Fruit fly (Drosophila melanogaster) whole organism, embryonic: Measurements from ENCODE around the gene RAF2.

ENCODE experiments used
- BEAF-32 ChIP-seq: fragments of 200-800 bp; sonication (Bioruptor generic); optimal IDR thresholded peaks from 3 replicates; lab custom pipeline; 2017; ENCODE audit warnings: missing biosample characterization, missing genetic modification characterization, mild to moderate bottlenecking, moderate library complexity, missing genetic modification reagents
- CG10321 ChIP-seq: fragments of 200-800 bp; sonication (Bioruptor generic); IDR thresholded peaks from 2 replicates; pipeline ENCODE4 v1.3.6; 2022; ENCODE audit warnings: missing biosample characterization, missing genetic modification characterization
- CG10654 ChIP-seq: fragments of 200-800 bp; sonication (Bioruptor generic); optimal IDR thresholded peaks from 2 replicates; lab custom pipeline; 2016; ENCODE audit warnings: missing biosample characterization, missing genetic modification characterization
- CG12391 ChIP-seq: fragments of 200-800 bp; sonication (Bioruptor generic); optimal IDR thresholded peaks from 3 replicates; lab custom pipeline; 2018; ENCODE audit warnings: missing biosample characterization, mild to moderate bottlenecking, missing genetic modification characterization, moderate library complexity
- CG13287 ChIP-seq: fragments of 200-800 bp; sonication (Bioruptor generic); IDR thresholded peaks from 2 replicates; pipeline ENCODE4 v1.3.6; 2022; ENCODE audit warnings: missing biosample characterization, missing genetic modification characterization; ENCODE audit not compliant: partially characterized antibody
- CG13424 ChIP-seq: fragments of 200-800 bp; sonication (Bioruptor generic); optimal IDR thresholded peaks from 2 replicates; lab custom pipeline; 2019; ENCODE audit warnings: missing biosample characterization, mild to moderate bottlenecking, missing genetic modification characterization, moderate library complexity
- CG15073 ChIP-seq: fragments of 200-800 bp; sonication (Bioruptor generic); optimal IDR thresholded peaks from 2 replicates; lab custom pipeline; 2016; ENCODE audit warnings: missing biosample characterization, missing genetic modification characterization
- CG15479 ChIP-seq: fragments of 200-800 bp; sonication (Bioruptor generic); optimal IDR thresholded peaks from 3 replicates; lab custom pipeline; 2019; ENCODE audit warnings: missing biosample characterization, mild to moderate bottlenecking, missing genetic modification characterization, moderate library complexity
- CG15601 ChIP-seq: fragments of 200-800 bp; sonication (Bioruptor generic); optimal IDR thresholded peaks from 3 replicates; lab custom pipeline; 2019; ENCODE audit warnings: missing biosample characterization, mild to moderate bottlenecking, missing genetic modification characterization, moderate library complexity
- CG15696 ChIP-seq: fragments of 200-800 bp; sonication (Bioruptor generic); optimal IDR thresholded peaks from 2 replicates; lab custom pipeline; 2019; ENCODE audit warnings: missing biosample characterization, mild to moderate bottlenecking, missing genetic modification characterization, moderate library complexity
- CG17385 ChIP-seq: fragments of 200-800 bp; sonication (Bioruptor generic); optimal IDR thresholded peaks from 3 replicates; lab custom pipeline; 2018; ENCODE audit warnings: missing biosample characterization, mild to moderate bottlenecking, missing genetic modification characterization
- CG2712 ChIP-seq: fragments of 200-800 bp; optimal IDR thresholded peaks from 3 replicates; lab custom pipeline; 2019; ENCODE audit warnings: missing biosample characterization, mild to moderate bottlenecking, missing genetic modification characterization, moderate library complexity
- CG30403 ChIP-seq: fragments of 200-800 bp; sonication (Bioruptor generic); optimal IDR thresholded peaks from 3 replicates; lab custom pipeline; 2016; ENCODE audit warnings: missing biosample characterization, missing genetic modification characterization
- CG30431 ChIP-seq: fragments of 200-800 bp; sonication (Bioruptor generic); optimal IDR thresholded peaks from 2 replicates; lab custom pipeline; 2017; ENCODE audit warnings: missing biosample characterization, missing genetic modification characterization
- CG3407 ChIP-seq: fragments of 200-800 bp; sonication (Bioruptor generic); optimal IDR thresholded peaks from 2 replicates; lab custom pipeline; 2018; ENCODE audit warnings: missing biosample characterization, mild to moderate bottlenecking, missing genetic modification characterization
- CG34224 ChIP-seq: fragments of 200-800 bp; sonication (Bioruptor generic); IDR thresholded peaks from 3 replicates; pipeline ENCODE4 v1.3.6; 2022; ENCODE audit warnings: missing biosample characterization, missing genetic modification characterization; ENCODE audit not compliant: partially characterized antibody
- CG34422 ChIP-seq: fragments of 200-800 bp; sonication (Bioruptor generic); IDR thresholded peaks from 3 replicates; pipeline ENCODE4 v1.3.6; 2022; ENCODE audit warnings: missing biosample characterization, missing genetic modification characterization
- CG3847 ChIP-seq: fragments of 200-800 bp; sonication (Bioruptor generic); IDR thresholded peaks from 2 replicates; pipeline ENCODE4 v1.3.6; 2022; ENCODE audit warnings: missing biosample characterization, missing genetic modification characterization
- CG4707 ChIP-seq: fragments of 200-800 bp; sonication (Bioruptor generic); optimal IDR thresholded peaks from 2 replicates; lab custom pipeline; 2018; ENCODE audit warnings: missing biosample characterization, mild to moderate bottlenecking, missing genetic modification characterization, moderate library complexity
- D19B ChIP-seq: fragments of 200-800 bp; sonication (Bioruptor generic); optimal IDR thresholded peaks from 2 replicates; lab custom pipeline; 2017; ENCODE audit warnings: missing biosample characterization, mild to moderate bottlenecking, missing genetic modification characterization
- E2f2 ChIP-seq: fragments of 200-800 bp; sonication (Bioruptor generic); IDR thresholded peaks from 2 replicates; pipeline ENCODE4 v1.3.6; 2022; ENCODE audit warnings: missing biosample characterization, missing genetic modification characterization
- Hr39 ChIP-seq: fragments of >200 bp; optimal IDR thresholded peaks from 2 replicates; lab custom pipeline; 2017
- MBD-R2 ChIP-seq: fragments of 200-800 bp; sonication (Bioruptor generic); IDR thresholded peaks from 2 replicates; pipeline ENCODE4 v1.3.6; 2022; ENCODE audit warnings: missing biosample characterization, missing genetic modification characterization
- MESR4 ChIP-seq: fragments of 200-800 bp; sonication (Bioruptor generic); optimal IDR thresholded peaks from 2 replicates; lab custom pipeline; 2018; ENCODE audit warnings: missing biosample characterization, mild to moderate bottlenecking, missing genetic modification characterization, moderate library complexity
- Med ChIP-seq: fragments of 200-800 bp; sonication (Bioruptor generic); peaks from one replicate; lab custom pipeline; 2016; ENCODE audit warnings: missing biosample characterization, missing genetic modification characterization, mild to moderate bottlenecking, inconsistent platforms, moderate library complexity
- NC2α ChIP-seq: fragments of 200-800 bp; sonication (Bioruptor generic); optimal IDR thresholded peaks from 2 replicates; lab custom pipeline; 2016; ENCODE audit warnings: missing biosample characterization, missing genetic modification characterization
- Sin3A ChIP-seq: fragments of >200 bp; optimal IDR thresholded peaks from 2 replicates; lab custom pipeline; 2018
- Sry-β ChIP-seq: fragments of 200-800 bp; sonication (Bioruptor generic); optimal IDR thresholded peaks from 2 replicates; lab custom pipeline; 2018; ENCODE audit warnings: missing biosample characterization, mild to moderate bottlenecking, missing genetic modification characterization, moderate library complexity
- Tbp ChIP-seq: fragments of >200 bp; optimal IDR thresholded peaks from 2 replicates; lab custom pipeline; 2018; ENCODE audit warnings: missing biosample characterization, missing genetic modification characterization
- YL-1 ChIP-seq: fragments of 200-800 bp; sonication (Bioruptor generic); optimal IDR thresholded peaks from 3 replicates; lab custom pipeline; 2017; ENCODE audit warnings: missing biosample characterization, mild to moderate bottlenecking, missing genetic modification characterization
- crp ChIP-seq, 2 experiments: fragments of 200-800 bp; sonication (Bioruptor generic); optimal IDR thresholded peaks; 2 replicates in 1 of 2; 3 replicates in 1 of 2; lab custom pipeline; 2017; ENCODE audit warnings: missing biosample characterization in 2 of 2, missing genetic modification characterization in 2 of 2, mild to moderate bottlenecking in 1 of 2, moderate library complexity in 1 of 2
- dmrt11E ChIP-seq: fragments of 200-800 bp; sonication (Bioruptor generic); optimal IDR thresholded peaks from 3 replicates; lab custom pipeline; 2018; ENCODE audit warnings: missing biosample characterization, mild to moderate bottlenecking, missing genetic modification characterization, moderate library complexity
- eve ChIP-seq, 2 experiments: fragments of >200 bp; optimal IDR thresholded peaks; 2 replicates each; lab custom pipeline; 2017; ENCODE audit warnings: missing biosample characterization in 2 of 2, missing genetic modification characterization in 2 of 2
- gfzf ChIP-seq: fragments of 200-800 bp; sonication (Bioruptor generic); optimal IDR thresholded peaks from 2 replicates; lab custom pipeline; 2016; ENCODE audit warnings: missing biosample characterization, mild to moderate bottlenecking, missing genetic modification characterization, moderate library complexity
- gsb-n ChIP-seq: fragments of 200-800 bp; sonication (Bioruptor generic); optimal IDR thresholded peaks from 3 replicates; lab custom pipeline; 2018; ENCODE audit warnings: missing biosample characterization, mild to moderate bottlenecking, missing genetic modification characterization
- insv ChIP-seq, 2 experiments: fragments of 200-800 bp; sonication (Bioruptor generic); optimal IDR thresholded peaks; 3 replicates each; lab custom pipeline; 2016 to 2018; ENCODE audit warnings: missing biosample characterization in 2 of 2, missing genetic modification characterization in 2 of 2
- kni ChIP-seq: fragments of 200-800 bp; sonication (Bioruptor generic); optimal IDR thresholded peaks from 3 replicates; lab custom pipeline; 2017; ENCODE audit warnings: mild to moderate bottlenecking, missing biosample characterization, missing genetic modification reagents, missing genetic modification characterization
- lola ChIP-seq, 3 experiments: fragments of >200 bp in 2 of 3; fragments of 200-800 bp in 1 of 3; sonication (Bioruptor generic) in 1 of 3; optimal IDR thresholded peaks; 2 replicates each; lab custom pipeline; 2017 to 2019; ENCODE audit warnings: missing biosample characterization in 3 of 3, missing genetic modification characterization in 3 of 3, mild to moderate bottlenecking in 1 of 3, moderate library complexity in 1 of 3
- maf-S ChIP-seq: fragments of 200-800 bp; sonication (Bioruptor generic); optimal IDR thresholded peaks from 2 replicates; lab custom pipeline; 2016; ENCODE audit warnings: missing biosample characterization, missing genetic modification characterization
- nerfin-1 ChIP-seq: fragments of 200-800 bp; sonication (Bioruptor generic); optimal IDR thresholded peaks from 3 replicates; lab custom pipeline; 2019; ENCODE audit warnings: missing biosample characterization, mild to moderate bottlenecking, missing genetic modification characterization, moderate library complexity
- sens ChIP-seq: fragments of 200-800 bp; sonication (Bioruptor generic); peaks from one replicate; lab custom pipeline; 2016; ENCODE audit warnings: missing biosample characterization, missing genetic modification characterization
- slbo ChIP-seq: fragments of 200-800 bp; sonication (Bioruptor generic); IDR thresholded peaks from 2 replicates; pipeline ENCODE4 v1.3.6; 2022; ENCODE audit warnings: missing biosample characterization, missing genetic modification characterization
- tap ChIP-seq: fragments of 200-800 bp; optimal IDR thresholded peaks from 3 replicates; lab custom pipeline; 2019; ENCODE audit warnings: missing biosample characterization, mild to moderate bottlenecking, missing genetic modification characterization, moderate library complexity
- twi ChIP-seq: fragments of 200-800 bp; optimal IDR thresholded peaks from 2 replicates; lab custom pipeline; 2019; ENCODE audit warnings: missing biosample characterization, mild to moderate bottlenecking, missing genetic modification characterization, moderate library complexity
- wor ChIP-seq: fragments of 200-800 bp; sonication (Bioruptor generic); IDR thresholded peaks from 2 replicates; pipeline ENCODE4 v1.3.6; 2022; ENCODE audit warnings: missing biosample characterization, missing genetic modification characterization
- zen2 ChIP-seq: fragments of 200-800 bp; sonication (Bioruptor generic); IDR thresholded peaks from 3 replicates; pipeline ENCODE4 v1.3.6; 2022; ENCODE audit warnings: missing biosample characterization, missing genetic modification characterization; ENCODE audit not compliant: partially characterized antibody

RAF2 gene

dm6 chr3L:16417024-16417423 lies 30.9 kb downstream of the RAF2 start, which contains the start of gene GluRS-m:
Gene GluRS-m, minus strand, starts transcription at chr3L:16417177.
- TF ChIP-seq sens (peak; percentile 15), Med (peak; percentile 5), CG34422 (peak; percentile 49; the same call in 1 of the 3 replicates), wor (GFP tag; lab: Robert Waterston, UW) (no peak), insv (GFP tag; optimal IDR thresholded peaks at IDR 0.05; lab: Kevin White, UChicago) (peak in 1 of 2 experiments; percentile 92), MBD-R2 (GFP tag; lab: Robert Waterston, UW) (peak; percentile 60; the same call in 1 of the 2 replicates), nerfin-1 (tag; lab: Kevin White, UChicago) (peak; percentile 25), CG10654 (GFP tag; lab: Kevin White, UChicago) (no peak), CG3847 (GFP tag; lab: Robert Waterston, UW) (no peak), CG4707 (GFP tag; lab: Kevin White, UChicago) (no peak), tap (tag; lab: Kevin White, UChicago) (no peak), Hr39 (lab: Kevin White, UChicago) (no peak), kni (GFP tag; lab: Kevin White, UChicago) (peak; percentile 7), CG34224 (GFP tag; lab: Robert Waterston, UW) (peak; percentile 24; the same call in 1 of the 3 replicates), crp (GFP tag; optimal IDR thresholded peaks at IDR 0.05; lab: Kevin White, UChicago) (peak; percentile 15 to 82)

dm6 chr3L:16419059-16419773 lies 33.1 kb downstream of the RAF2 start, which contains the start of the genes TyrRS and CG33158:
Gene TyrRS, minus strand, starts transcription at chr3L:16419302.
Gene CG33158, plus strand, starts transcription at chr3L:16419597.
- TF ChIP-seq zen2 (no peak), eve (GFP tag; optimal IDR thresholded peaks at IDR 0.05; lab: Kevin White, UChicago) (no peak), gfzf (GFP tag; lab: Kevin White, UChicago) (peak; percentile 77), slbo (GFP tag; lab: Robert Waterston, UW) (peak; percentile 17; the same call in 1 of the 2 replicates), NC2α (GFP tag; lab: Kevin White, UChicago) (no peak), CG17385 (GFP tag; lab: Kevin White, UChicago) (peak; percentile 96), CG13424 (tag; lab: Kevin White, UChicago) (peak; percentile 16), nerfin-1 (tag; lab: Kevin White, UChicago) (peak; percentile 29), CG15696 (tag; lab: Kevin White, UChicago) (peak; percentile 21), CG15601 (peak; percentile 49), Med (peak; percentile 78), lola (GFP tag; optimal IDR thresholded peaks at IDR 0.05; lab: Kevin White, UChicago) (peak in 1 of 3 experiments; percentile 27), dmrt11E (tag; lab: Kevin White, UChicago) (peak; percentile 22), CG3407 (GFP tag; lab: Kevin White, UChicago) (no peak), CG2712 (tag; lab: Kevin White, UChicago) (peak; percentile 15), E2f2 (GFP tag; lab: Robert Waterston, UW) (peak; percentile 47), Sin3A (peak; percentile 38), twi (tag; lab: Kevin White, UChicago) (peak; percentile 29), CG15073 (no peak), CG12391 (tag; lab: Kevin White, UChicago) (peak; percentile 23), gsb-n (no peak), maf-S (GFP tag; lab: Kevin White, UChicago) (no peak), sens (peak; percentile 87), Tbp (GFP tag; lab: Kevin White, UChicago) (peak; percentile 77), CG15479 (GFP tag; lab: Kevin White, UChicago) (peak; percentile 74), CG10321 (no peak), CG13287 (GFP tag; lab: Robert Waterston, UW) (peak; percentile 21; the same call in 1 of the 2 replicates), BEAF-32 (GFP tag; lab: Kevin White, UChicago) (peak; percentile 28), MESR4 (GFP tag; lab: Kevin White, UChicago) (peak; percentile 55), crp (GFP tag; optimal IDR thresholded peaks at IDR 0.05; lab: Kevin White, UChicago) (peak; percentile 84 to 97), kni (GFP tag; lab: Kevin White, UChicago) (peak; percentile 84), Sry-β (peak; percentile 93), CG30403 (GFP tag; lab: Kevin White, UChicago) (peak; percentile 18), CG30431 (GFP tag; lab: Kevin White, UChicago) (no peak), D19B (GFP tag; lab: Kevin White, UChicago) (no peak), YL-1 (GFP tag; lab: Kevin White, UChicago) (peak; percentile 49)
